Worm (Caenorhabditis elegans) whole organism, L2 larva: ENCODE results near the gene F41G3.5.

Source experiments
- R02D3.7 ChIP-seq: fragments of 150-350 bp; optimal IDR thresholded peaks from 2 replicates; lab custom pipeline; 2014; ENCODE audit warnings: missing biosample characterization, missing genetic modification characterization
- fos-1 ChIP-seq: fragments of 150-350 bp; optimal IDR thresholded peaks from 2 replicates; lab custom pipeline; 2014; ENCODE audit warnings: missing biosample characterization, missing genetic modification characterization
- lin-39 ChIP-seq: fragments of 150-350 bp; optimal IDR thresholded peaks from 2 replicates; lab custom pipeline; 2014; ENCODE audit warnings: missing biosample characterization, missing genetic modification reagents, missing genetic modification characterization
- peb-1 ChIP-seq: fragments of 150-350 bp; optimal IDR thresholded peaks from 2 replicates; lab custom pipeline; 2014; ENCODE audit warnings: missing biosample characterization, missing genetic modification characterization
- unc-62 ChIP-seq: fragments of 150-350 bp; optimal IDR thresholded peaks from 2 replicates; lab custom pipeline; 2014; ENCODE audit warnings: missing biosample characterization, missing genetic modification reagents, missing genetic modification characterization
- ztf-1 ChIP-seq: fragments of 200-800 bp; sonication (Bioruptor generic); conservative IDR thresholded peaks from 2 replicates; pipeline ENCODE4 v1.3.6; 2022; ENCODE audit warnings: missing genetic modification characterization, missing compliant biosample characterization

ce11 chrII:6781231-6781630 is 34.7 kb downstream of the F41G3.5 start:
- no peak for TF ChIP-seq R02D3.7 (tag; lab: Kevin White, UChicago)
- TF ChIP-seq fos-1, result peak; percentile 64
- no peak for TF ChIP-seq ztf-1 (GFP tag; lab: Robert Waterston, UW)
- TF ChIP-seq peb-1 (tag; lab: Kevin White, UChicago), result no peak
- no peak for TF ChIP-seq lin-39 (tag; lab: Kevin White, UChicago)
- no peak for TF ChIP-seq unc-62 (GFP tag; lab: Kevin White, UChicago)
